Worm (Caenorhabditis elegans): ENCODE results near the gene try-1.

- TF ChIP-seq unc-62 (GFP tag; optimal IDR thresholded peaks at IDR 0.05) (no peak), nhr-12 (tag; optimal IDR thresholded peaks at IDR 0.05) (no peak), ces-1 (GFP tag; optimal IDR thresholded peaks at IDR 0.05) (no peak), flh-1 (GFP tag; optimal IDR thresholded peaks at IDR 0.05) (no peak), lin-13 (tag; optimal IDR thresholded peaks at IDR 0.05) (no peak), blmp-1 (tag; optimal IDR thresholded peaks at IDR 0.05) (no peak), mab-5 (tag; optimal IDR thresholded peaks at IDR 0.05) (no peak), cnd-1 (tag; optimal IDR thresholded peaks at IDR 0.05) (no peak), nhr-76 (tag; optimal IDR thresholded peaks at IDR 0.05) (no peak), sem-2 (GFP tag; optimal IDR thresholded peaks at IDR 0.05) (no peak), pha-4 (tag; optimal IDR thresholded peaks at IDR 0.05) (no peak), snpc-4 (tag; optimal IDR thresholded peaks at IDR 0.05) (no peak), elt-3 (tag; optimal IDR thresholded peaks at IDR 0.05) (no peak)
These were observed 37.3 kb upstream of the try-1 start for ce11 chrII:4986664-4987063.

Measured in whole organism, mixed stage, embryonic.